Worm (Caenorhabditis elegans) whole organism, midembryonic: ENCODE data around the gene F22H10.11.

ENCODE experiments used
- T22C8.4 ChIP-seq: fragments of 200-800 bp; sonication (Bioruptor generic); IDR thresholded peaks from 2 replicates; pipeline ENCODE4 v1.3.6; 2022; ENCODE audit warnings: missing genetic modification characterization, missing compliant biosample characterization
- cog-1 ChIP-seq: sonication (generic microtip); optimal IDR thresholded peaks from 2 replicates; lab custom pipeline; 2016; ENCODE audit warnings: missing genetic modification characterization, missing compliant biosample characterization
- flt-1 ChIP-seq: fragments of 200-800 bp; sonication (Bioruptor generic); IDR thresholded peaks from 2 replicates; pipeline ENCODE4 v1.3.6; 2022; ENCODE audit warnings: missing genetic modification characterization, missing compliant biosample characterization
- klf-2 ChIP-seq: fragments of 200-800 bp; sonication (Bioruptor generic); conservative IDR thresholded peaks from 2 replicates; pipeline ENCODE4 v1.3.6; 2022; ENCODE audit warnings: missing genetic modification reagents, missing genetic modification characterization, missing compliant biosample characterization
- med-1 ChIP-seq: sonication (generic microtip); optimal IDR thresholded peaks from 2 replicates; lab custom pipeline; 2017; ENCODE audit warnings: missing genetic modification characterization, mild to moderate bottlenecking, missing compliant biosample characterization, antibody characterized with exemption, missing genetic modification reagents; ENCODE audit not compliant: insufficient read depth
- ref-1 ChIP-seq: fragments of 200-800 bp; sonication (Bioruptor generic); conservative IDR thresholded peaks from 2 replicates; pipeline ENCODE4 v1.3.6; 2022; ENCODE audit warnings: missing genetic modification reagents, missing genetic modification characterization, missing compliant biosample characterization
- tab-1 ChIP-seq: fragments of 200-800 bp; sonication (Bioruptor generic); IDR thresholded peaks from 2 replicates; pipeline ENCODE4 v1.3.6; 2022; ENCODE audit warnings: missing genetic modification characterization, missing compliant biosample characterization
- ztf-23 ChIP-seq: fragments of 200-800 bp; sonication (Bioruptor generic); IDR thresholded peaks from 2 replicates; pipeline ENCODE4 v1.3.6; 2022; ENCODE audit warnings: missing genetic modification reagents, missing genetic modification characterization, missing compliant biosample characterization
- ztf-29 ChIP-seq: fragments of 200-800 bp; sonication (Bioruptor generic); IDR thresholded peaks from 2 replicates; pipeline ENCODE4 v1.3.6; 2022; ENCODE audit warnings: missing genetic modification reagents, missing genetic modification characterization, missing compliant biosample characterization

The F22H10.11 gene

ce11 chrX:16687945-16688344 lies at the start of gene F22H10.11:
F22H10.11 (minus strand) TSS chrX:16688045.
- TF ChIP-seq cog-1 (no peak), ztf-29 (GFP tag; lab: Robert Waterston, UW) (no peak), flt-1 (GFP tag; lab: Robert Waterston, UW) (no peak), ztf-23 (GFP tag; lab: Robert Waterston, UW) (no peak), klf-2 (GFP tag; lab: Robert Waterston, UW) (no peak), med-1 (GFP tag; lab: Kevin White, UChicago) (no peak), tab-1 (no peak)

- TF ChIP-seq klf-2 (GFP tag; lab: Robert Waterston, UW) (no peak), med-1 (GFP tag; lab: Kevin White, UChicago) (no peak), ztf-23 (GFP tag; lab: Robert Waterston, UW) (no peak), ztf-29 (GFP tag; lab: Robert Waterston, UW) (no peak), ref-1 (GFP tag; lab: Robert Waterston, UW) (no peak), flt-1 (GFP tag; lab: Robert Waterston, UW) (no peak), T22C8.4 (GFP tag; lab: Robert Waterston, UW) (no peak), tab-1 (no peak), cog-1 (no peak)
Observed at ce11 chrX:16737478-16737877, 49.6 kb upstream of the F22H10.11 start.

DNA sequence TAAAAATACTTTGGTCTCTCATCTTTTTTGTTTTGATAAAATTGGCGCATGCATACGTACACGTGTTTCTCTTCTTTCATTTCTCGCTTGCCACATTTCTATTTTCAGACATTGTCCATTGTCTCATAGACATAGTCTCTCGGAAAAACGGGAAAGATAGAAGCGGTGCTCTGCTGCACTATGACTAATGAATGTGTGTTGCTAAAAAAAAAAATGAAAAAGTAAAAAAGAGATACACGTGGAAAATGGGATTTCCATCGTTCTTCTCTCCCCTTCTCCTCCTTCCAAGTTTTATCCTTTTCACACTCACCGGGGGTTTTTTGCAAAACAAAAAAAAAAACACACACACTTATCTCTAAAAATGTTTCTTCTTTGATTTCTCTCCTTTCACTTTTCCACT lies 47.1 kb upstream of the F22H10.11 start:
- TF ChIP-seq ref-1 (GFP tag; lab: Robert Waterston, UW) (no peak), flt-1 (GFP tag; lab: Robert Waterston, UW) (no peak), T22C8.4 (GFP tag; lab: Robert Waterston, UW) (no peak), ztf-29 (GFP tag; lab: Robert Waterston, UW) (no peak), med-1 (GFP tag; lab: Kevin White, UChicago) (no peak), cog-1 (no peak), tab-1 (no peak), klf-2 (GFP tag; lab: Robert Waterston, UW) (no peak), ztf-23 (GFP tag; lab: Robert Waterston, UW) (no peak)

DNA sequence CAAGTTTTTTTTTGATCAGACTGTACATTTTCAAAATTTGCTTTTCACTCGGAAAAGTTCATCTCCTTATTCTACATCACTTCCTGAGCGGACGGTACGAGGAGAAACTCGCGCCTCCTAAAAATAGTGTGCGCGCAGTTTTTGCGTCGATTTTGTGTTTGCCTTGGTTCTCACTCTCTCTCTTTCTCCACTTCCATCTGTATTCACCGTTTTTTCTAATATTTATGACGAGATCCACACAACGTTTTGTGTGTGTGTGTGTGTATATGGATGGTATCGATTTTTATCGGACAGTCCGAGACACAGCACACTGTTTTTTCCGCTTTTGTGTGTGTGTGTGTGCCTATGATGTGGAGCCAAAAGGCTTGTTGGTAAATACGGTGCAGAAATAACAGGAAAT lies 45.6 kb upstream of the F22H10.11 start:
- TF ChIP-seq tab-1 (no peak), ztf-29 (GFP tag; lab: Robert Waterston, UW) (no peak), med-1 (GFP tag; lab: Kevin White, UChicago) (no peak), flt-1 (GFP tag; lab: Robert Waterston, UW) (no peak), ref-1 (GFP tag; lab: Robert Waterston, UW) (no peak), cog-1 (no peak), klf-2 (GFP tag; lab: Robert Waterston, UW) (no peak), ztf-23 (GFP tag; lab: Robert Waterston, UW) (no peak)

DNA sequence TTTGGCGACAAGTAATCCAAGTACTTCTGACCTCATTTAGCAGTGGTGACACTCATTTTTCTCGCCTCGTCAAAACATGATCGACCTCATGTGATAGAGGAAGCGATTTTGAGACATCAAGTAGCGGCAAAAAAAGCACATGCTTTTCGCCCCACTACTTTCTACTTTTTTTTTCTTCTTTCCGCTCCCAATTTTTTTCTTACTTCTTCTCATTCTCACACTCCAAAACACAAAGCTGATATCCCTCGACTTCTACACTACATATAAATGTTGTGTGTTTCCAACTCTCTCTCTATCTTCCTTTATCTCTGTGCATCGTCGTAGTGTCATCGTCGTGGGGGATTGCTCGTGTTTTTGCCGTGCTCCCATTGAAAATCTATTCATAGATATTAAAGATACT lies 44.4 kb upstream of the F22H10.11 start:
- TF ChIP-seq T22C8.4 (GFP tag; lab: Robert Waterston, UW) (no peak), tab-1 (no peak), cog-1 (no peak), ztf-23 (GFP tag; lab: Robert Waterston, UW) (no peak), klf-2 (GFP tag; lab: Robert Waterston, UW) (no peak), ref-1 (GFP tag; lab: Robert Waterston, UW) (no peak), ztf-29 (GFP tag; lab: Robert Waterston, UW) (no peak), flt-1 (GFP tag; lab: Robert Waterston, UW) (no peak), med-1 (GFP tag; lab: Kevin White, UChicago) (no peak)

DNA sequence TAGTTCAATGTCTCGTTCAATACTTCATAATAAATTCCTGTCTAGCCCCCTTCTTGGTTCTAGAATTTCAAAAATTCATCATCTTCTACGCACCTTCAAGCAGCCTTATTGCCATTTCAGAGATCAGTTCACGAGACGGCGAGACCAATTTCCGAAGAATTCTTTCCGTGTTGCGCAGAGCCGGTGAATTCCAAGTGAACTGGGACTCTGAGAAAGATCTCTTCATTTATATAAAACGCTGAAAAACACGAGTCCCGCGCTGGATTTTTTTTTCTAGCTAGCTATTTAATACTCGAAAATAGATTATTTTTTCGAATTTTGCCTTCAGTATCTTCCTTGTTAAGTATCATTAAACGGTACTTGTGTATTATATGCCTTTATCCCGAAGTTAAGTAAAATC lies 43.3 kb upstream of the F22H10.11 start:
- TF ChIP-seq ref-1 (GFP tag; lab: Robert Waterston, UW) (no peak), tab-1 (no peak), ztf-29 (GFP tag; lab: Robert Waterston, UW) (no peak), flt-1 (GFP tag; lab: Robert Waterston, UW) (no peak), ztf-23 (GFP tag; lab: Robert Waterston, UW) (no peak), klf-2 (GFP tag; lab: Robert Waterston, UW) (no peak), T22C8.4 (GFP tag; lab: Robert Waterston, UW) (no peak), cog-1 (no peak), med-1 (GFP tag; lab: Kevin White, UChicago) (no peak)

- TF ChIP-seq ref-1 (GFP tag; lab: Robert Waterston, UW) (no peak), T22C8.4 (GFP tag; lab: Robert Waterston, UW) (no peak), tab-1 (no peak), med-1 (GFP tag; lab: Kevin White, UChicago) (no peak), klf-2 (GFP tag; lab: Robert Waterston, UW) (no peak), cog-1 (no peak), flt-1 (GFP tag; lab: Robert Waterston, UW) (no peak), ztf-23 (GFP tag; lab: Robert Waterston, UW) (no peak), ztf-29 (GFP tag; lab: Robert Waterston, UW) (no peak)
Observed at ce11 chrX:16729259-16729658, 41.4 kb upstream of the F22H10.11 start, which contains the start of gene hda-4. hda-4 (plus strand) TSS chrX:16729559.

- TF ChIP-seq ztf-23 (GFP tag; lab: Robert Waterston, UW) (peak; percentile 63; the same call in 1 of the 2 replicates), klf-2 (GFP tag; lab: Robert Waterston, UW) (no peak), tab-1 (no peak), flt-1 (GFP tag; lab: Robert Waterston, UW) (peak; percentile 74), cog-1 (peak; percentile 78), ztf-29 (GFP tag; lab: Robert Waterston, UW) (peak; percentile 14; the same call in 1 of the 2 replicates), T22C8.4 (GFP tag; lab: Robert Waterston, UW) (no peak)
Observed at ce11 chrX:16726879-16727278, 39.0 kb upstream of the F22H10.11 start.

DNA sequence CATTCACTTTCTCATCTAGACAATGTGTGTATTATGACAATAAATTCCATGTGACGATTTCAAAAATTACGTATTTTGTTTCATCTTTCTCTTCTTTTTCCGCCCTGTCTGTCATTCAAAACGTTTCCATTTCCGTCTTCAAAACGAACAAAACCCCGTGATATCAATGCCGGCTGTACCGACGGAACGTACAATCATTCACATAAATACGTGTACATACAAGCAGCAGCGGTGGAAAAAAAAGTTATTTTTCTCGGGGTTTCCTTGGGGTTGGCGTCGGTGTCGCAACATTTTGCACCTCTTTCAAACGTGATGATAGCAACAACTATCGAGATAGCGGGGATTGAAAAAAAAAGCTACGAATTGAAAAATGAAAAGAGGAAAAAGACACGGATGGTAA lies 37.1 kb upstream of the F22H10.11 start:
- no peak for TF ChIP-seq ztf-29 (GFP tag; lab: Robert Waterston, UW)
- no peak for TF ChIP-seq cog-1
- no peak for TF ChIP-seq ztf-23 (GFP tag; lab: Robert Waterston, UW)
- no peak for TF ChIP-seq flt-1 (GFP tag; lab: Robert Waterston, UW)
- TF ChIP-seq ref-1 (GFP tag; lab: Robert Waterston, UW): no peak
